Fruit fly (Drosophila melanogaster) ovary, adult (tissue): ENCODE measurements around the gene Pvf3.
A peak's percentile ranks its signal among the peaks of the same experiment; 100 is the strongest.

Experiments used
- CG17801 ChIP-seq: fragments of 200-800 bp; optimal IDR thresholded peaks from 2 replicates; lab custom pipeline; 2019; ENCODE audit warnings: missing biosample characterization, mild to moderate bottlenecking, missing genetic modification characterization, moderate library complexity; ENCODE audit not compliant: partially characterized antibody

The Pvf3 gene

dm6 chr2L:7076055-7076700 lies 81.3 kb downstream of the Pvf3 start:
- no peak for TF ChIP-seq CG17801

- no peak for TF ChIP-seq CG17801
Observed at dm6 chr2L:7073011-7073410, 84.5 kb downstream of the Pvf3 start.

- no peak for TF ChIP-seq CG17801
Observed at dm6 chr2L:7071862-7072261, 85.6 kb downstream of the Pvf3 start.

- no peak for TF ChIP-seq CG17801
Observed at dm6 chr2L:7071219-7071618, 86.3 kb downstream of the Pvf3 start.

dm6 chr2L:7067683-7068082 lies 89.8 kb downstream of the Pvf3 start, which contains the start of gene Ugt307A1:
Gene Ugt307A1 (plus strand): TSS chr2L:7067983.
- TF ChIP-seq CG17801: no peak

dm6 chr2L:7065687-7066086 lies 91.8 kb downstream of the Pvf3 start, which contains the start of gene Nuf2:
Gene Nuf2 (minus strand): TSS chr2L:7065837.
- TF ChIP-seq CG17801: no peak

dm6 chr2L:7063721-7064179 lies 93.7 kb downstream of the Pvf3 start, which contains the start of gene Sem1:
Gene Sem1 (plus strand): TSS chr2L:7063986.
- TF ChIP-seq CG17801: no peak

- TF ChIP-seq CG17801: no peak
Observed at dm6 chr2L:7060751-7061150, 96.7 kb downstream of the Pvf3 start, which contains the start of gene Mst27D. Gene Mst27D (minus strand): TSS chr2L:7060851.

- peak; percentile 41 for TF ChIP-seq CG17801
Observed at dm6 chr2L:7056189-7056926, 101.1 kb downstream of the Pvf3 start, which contains the start of gene Mnn1. Gene Mnn1 (plus strand): TSS chr2L:7056301.

- no peak for TF ChIP-seq CG17801
Observed at dm6 chr2L:7051740-7052139, 105.8 kb downstream of the Pvf3 start.

- TF ChIP-seq CG17801: no peak
Observed at dm6 chr2L:7050492-7051182, 106.9 kb downstream of the Pvf3 start.

- TF ChIP-seq CG17801: no peak
Observed at dm6 chr2L:7049680-7050289, 107.7 kb downstream of the Pvf3 start.

- TF ChIP-seq CG17801: peak; percentile 63
Observed at dm6 chr2L:7049009-7049647, 108.4 kb downstream of the Pvf3 start.
